Fruit fly (Drosophila melanogaster) whole organism, embryonic: ENCODE results near the gene CG32700.

Experiments used
- CG10565 ChIP-seq: fragments of 200-800 bp; sonication (Bioruptor generic); optimal IDR thresholded peaks from 3 replicates; lab custom pipeline; 2016; ENCODE audit warnings: missing biosample characterization, mild to moderate bottlenecking, missing genetic modification characterization
- CG11504 ChIP-seq: fragments of 200-800 bp; sonication (Bioruptor generic); optimal IDR thresholded peaks from 3 replicates; lab custom pipeline; 2019; ENCODE audit warnings: missing biosample characterization, mild to moderate bottlenecking, missing genetic modification characterization, moderate library complexity
- CG1233 ChIP-seq: fragments of 200-800 bp; sonication (Bioruptor generic); optimal IDR thresholded peaks from 4 replicates; lab custom pipeline; 2018; ENCODE audit warnings: missing biosample characterization, mild to moderate bottlenecking, missing genetic modification characterization
- CG12744 ChIP-seq: fragments of 200-800 bp; sonication (Bioruptor generic); optimal IDR thresholded peaks from 2 replicates; lab custom pipeline; 2016; ENCODE audit warnings: missing biosample characterization, missing genetic modification characterization
- CG14014 ChIP-seq: fragments of 200-800 bp; sonication (Bioruptor generic); IDR thresholded peaks from 2 replicates; pipeline ENCODE4 v1.3.6; 2022; ENCODE audit warnings: missing biosample characterization, missing genetic modification characterization
- CG17829 ChIP-seq: fragments of 200-800 bp; optimal IDR thresholded peaks from 2 replicates; lab custom pipeline; 2019; ENCODE audit warnings: missing biosample characterization, mild to moderate bottlenecking, missing genetic modification characterization, moderate library complexity
- CG17912 ChIP-seq: fragments of 200-800 bp; sonication (Bioruptor generic); optimal IDR thresholded peaks from 2 replicates; lab custom pipeline; 2018; ENCODE audit warnings: missing biosample characterization, mild to moderate bottlenecking, missing genetic modification characterization
- CG18262 ChIP-seq: fragments of 200-800 bp; optimal IDR thresholded peaks from 3 replicates; lab custom pipeline; 2019; ENCODE audit warnings: missing biosample characterization, mild to moderate bottlenecking, missing genetic modification characterization, moderate library complexity
- CG2678 ChIP-seq: fragments of 200-800 bp; sonication (Bioruptor generic); optimal IDR thresholded peaks from 3 replicates; lab custom pipeline; 2019; ENCODE audit warnings: missing biosample characterization, mild to moderate bottlenecking, missing genetic modification characterization, moderate library complexity
- CG2875 ChIP-seq: fragments of 200-800 bp; sonication (Bioruptor generic); optimal IDR thresholded peaks from 2 replicates; lab custom pipeline; 2017; ENCODE audit warnings: missing biosample characterization, mild to moderate bottlenecking, missing genetic modification characterization, missing genetic modification reagents
- CG2889 ChIP-seq: fragments of 200-800 bp; sonication (Bioruptor generic); IDR thresholded peaks from 3 replicates; pipeline ENCODE4 v1.3.6; 2022; ENCODE audit warnings: missing biosample characterization, missing genetic modification characterization
- CG42726 ChIP-seq: fragments of 200-800 bp; sonication (Bioruptor generic); IDR thresholded peaks from 2 replicates; pipeline ENCODE4 v1.3.6; 2022; ENCODE audit warnings: missing biosample characterization, missing genetic modification characterization; ENCODE audit not compliant: partially characterized antibody
- CG4282 ChIP-seq: fragments of 200-800 bp; sonication (Bioruptor generic); optimal IDR thresholded peaks from 2 replicates; lab custom pipeline; 2016; ENCODE audit warnings: missing biosample characterization, missing genetic modification characterization
- CG4424 ChIP-seq: fragments of 200-800 bp; sonication (Bioruptor generic); optimal IDR thresholded peaks from 3 replicates; lab custom pipeline; 2016; ENCODE audit warnings: missing biosample characterization, missing genetic modification characterization
- CG4707 ChIP-seq: fragments of 200-800 bp; sonication (Bioruptor generic); optimal IDR thresholded peaks from 2 replicates; lab custom pipeline; 2018; ENCODE audit warnings: missing biosample characterization, mild to moderate bottlenecking, missing genetic modification characterization, moderate library complexity
- CG7745 ChIP-seq: fragments of 200-800 bp; sonication (Bioruptor generic); optimal IDR thresholded peaks from 2 replicates; lab custom pipeline; 2018; ENCODE audit warnings: missing biosample characterization, mild to moderate bottlenecking, missing genetic modification characterization, moderate library complexity
- CG7786 ChIP-seq: fragments of 200-800 bp; sonication (Bioruptor generic); optimal IDR thresholded peaks from 2 replicates; lab custom pipeline; 2016; ENCODE audit warnings: missing biosample characterization, missing genetic modification characterization
- CG7987 ChIP-seq: fragments of 200-800 bp; sonication (Bioruptor generic); optimal IDR thresholded peaks from 2 replicates; lab custom pipeline; 2018; ENCODE audit warnings: missing biosample characterization, mild to moderate bottlenecking, missing genetic modification characterization, moderate library complexity
- CG9797 ChIP-seq: fragments of 200-800 bp; sonication (Bioruptor generic); optimal IDR thresholded peaks from 3 replicates; lab custom pipeline; 2018; ENCODE audit warnings: missing biosample characterization, mild to moderate bottlenecking, missing genetic modification characterization
- CHES-1-like ChIP-seq: fragments of 200-800 bp; sonication (Bioruptor generic); optimal IDR thresholded peaks from 2 replicates; lab custom pipeline; 2016; ENCODE audit warnings: missing biosample characterization, missing genetic modification characterization
- CrebB ChIP-seq: fragments of 200-800 bp; sonication (Bioruptor generic); optimal IDR thresholded peaks from 3 replicates; lab custom pipeline; 2018; ENCODE audit warnings: missing biosample characterization, mild to moderate bottlenecking, missing genetic modification characterization
- Dek ChIP-seq: fragments of 200-800 bp; sonication (Bioruptor generic); optimal IDR thresholded peaks from 3 replicates; lab custom pipeline; 2019; ENCODE audit warnings: missing biosample characterization, mild to moderate bottlenecking, missing genetic modification characterization, moderate library complexity
- Dfd ChIP-seq, 2 experiments: fragments of >200 bp; optimal IDR thresholded peaks; 2 replicates each; lab custom pipeline; 2017; ENCODE audit warnings: missing biosample characterization in 2 of 2, missing genetic modification characterization in 2 of 2
- Fer3 ChIP-seq: fragments of 200-800 bp; sonication (Bioruptor generic); optimal IDR thresholded peaks from 2 replicates; lab custom pipeline; 2018; ENCODE audit warnings: missing biosample characterization, mild to moderate bottlenecking, missing genetic modification characterization, moderate library complexity
- Gsc ChIP-seq: fragments of 200-800 bp; sonication (Bioruptor generic); IDR thresholded peaks from 2 replicates; pipeline ENCODE4 v1.3.6; 2022; ENCODE audit warnings: missing biosample characterization, missing genetic modification characterization
- Hmx ChIP-seq: fragments of 200-800 bp; sonication (Bioruptor generic); optimal IDR thresholded peaks from 2 replicates; lab custom pipeline; 2016; ENCODE audit warnings: missing biosample characterization, missing genetic modification characterization
- Jarid2 ChIP-seq: fragments of 200-800 bp; sonication (Bioruptor generic); optimal IDR thresholded peaks from 3 replicates; lab custom pipeline; 2017; ENCODE audit warnings: mild to moderate bottlenecking, missing biosample characterization, missing genetic modification reagents, missing genetic modification characterization
- Myb ChIP-seq: fragments of 200-800 bp; sonication (Bioruptor generic); optimal IDR thresholded peaks from 2 replicates; lab custom pipeline; 2016; ENCODE audit warnings: missing biosample characterization, missing genetic modification characterization
- Neu2 ChIP-seq: fragments of 200-800 bp; sonication (Bioruptor generic); optimal IDR thresholded peaks from 3 replicates; lab custom pipeline; 2016; ENCODE audit warnings: missing biosample characterization, missing genetic modification characterization, borderline replicate concordance
- Side ChIP-seq: fragments of 200-800 bp; sonication (Bioruptor generic); optimal IDR thresholded peaks from 2 replicates; lab custom pipeline; 2016; ENCODE audit warnings: missing biosample characterization, missing genetic modification characterization
- Sin3A ChIP-seq: fragments of >200 bp; optimal IDR thresholded peaks from 2 replicates; lab custom pipeline; 2018
- Spps ChIP-seq: fragments of 200-800 bp; sonication (Bioruptor generic); optimal IDR thresholded peaks from 2 replicates; lab custom pipeline; 2018; ENCODE audit warnings: missing biosample characterization, mild to moderate bottlenecking, missing genetic modification characterization
- Stat92E ChIP-seq, 3 experiments: fragments of >200 bp in 2 of 3; fragments of 200-800 bp in 1 of 3; sonication (Bioruptor generic) in 1 of 3; optimal IDR thresholded peaks; 2 replicates each; lab custom pipeline; 2017 to 2019; ENCODE audit warnings: missing biosample characterization in 3 of 3, missing genetic modification characterization in 3 of 3, mild to moderate bottlenecking in 1 of 3, moderate library complexity in 1 of 3
- ara ChIP-seq: fragments of 200-800 bp; sonication (Bioruptor generic); IDR thresholded peaks from 2 replicates; pipeline ENCODE4 v1.3.6; 2022; ENCODE audit warnings: missing biosample characterization, missing genetic modification characterization
- bab2 ChIP-seq: fragments of 200-800 bp; sonication (Bioruptor generic); optimal IDR thresholded peaks from 2 replicates; lab custom pipeline; 2016; ENCODE audit warnings: missing biosample characterization, missing genetic modification characterization
- ems ChIP-seq: fragments of 200-800 bp; sonication (Bioruptor generic); optimal IDR thresholded peaks from 3 replicates; lab custom pipeline; 2016; ENCODE audit warnings: missing biosample characterization, missing genetic modification characterization
- esg ChIP-seq: fragments of 200-800 bp; sonication (Bioruptor generic); conservative IDR thresholded peaks from 2 replicates; pipeline ENCODE4 v1.3.6; 2022; ENCODE audit warnings: missing biosample characterization, missing genetic modification characterization
- gcm2 ChIP-seq: fragments of 200-800 bp; sonication (Bioruptor generic); optimal IDR thresholded peaks from 2 replicates; lab custom pipeline; 2016; ENCODE audit warnings: missing biosample characterization, missing genetic modification characterization
- inv ChIP-seq: fragments of 200-800 bp; sonication (Bioruptor generic); IDR thresholded peaks from 2 replicates; pipeline ENCODE4 v1.3.6; 2022; ENCODE audit warnings: missing biosample characterization, missing genetic modification characterization; ENCODE audit not compliant: partially characterized antibody
- mam ChIP-seq: fragments of 200-800 bp; sonication (Bioruptor generic); optimal IDR thresholded peaks from 3 replicates; lab custom pipeline; 2016; ENCODE audit warnings: missing biosample characterization, missing genetic modification characterization
- nerfin-1 ChIP-seq: fragments of 200-800 bp; sonication (Bioruptor generic); optimal IDR thresholded peaks from 3 replicates; lab custom pipeline; 2019; ENCODE audit warnings: missing biosample characterization, mild to moderate bottlenecking, missing genetic modification characterization, moderate library complexity
- nom ChIP-seq: fragments of 200-800 bp; sonication (Bioruptor generic); optimal IDR thresholded peaks from 2 replicates; lab custom pipeline; 2017; ENCODE audit warnings: missing biosample characterization, missing genetic modification characterization, mild to moderate bottlenecking, moderate library complexity, missing genetic modification reagents
- p53 ChIP-seq: fragments of 200-800 bp; sonication (Bioruptor generic); optimal IDR thresholded peaks from 2 replicates; lab custom pipeline; 2016; ENCODE audit warnings: missing biosample characterization, missing genetic modification characterization
- pb ChIP-seq: fragments of 200-800 bp; sonication (Bioruptor generic); optimal IDR thresholded peaks from 3 replicates; lab custom pipeline; 2016; ENCODE audit warnings: missing biosample characterization, missing genetic modification characterization
- peb ChIP-seq: fragments of 200-800 bp; sonication (Bioruptor generic); IDR thresholded peaks from 2 replicates; pipeline ENCODE4 v1.3.6; 2022; ENCODE audit warnings: missing biosample characterization, missing genetic modification characterization
- sens-2 ChIP-seq: fragments of 200-800 bp; sonication (Bioruptor generic); IDR thresholded peaks from 2 replicates; pipeline ENCODE4 v1.3.6; 2022; ENCODE audit warnings: missing biosample characterization, missing genetic modification characterization
- trh ChIP-seq: fragments of 200-800 bp; sonication (Bioruptor generic); optimal IDR thresholded peaks from 2 replicates; lab custom pipeline; 2016; ENCODE audit warnings: missing biosample characterization, missing genetic modification characterization
- vnd ChIP-seq: fragments of 200-800 bp; sonication (Bioruptor generic); IDR thresholded peaks from 3 replicates; pipeline ENCODE4 v1.3.6; 2022; ENCODE audit warnings: missing biosample characterization, missing genetic modification characterization; ENCODE audit not compliant: partially characterized antibody
- zf30C ChIP-seq: fragments of 200-800 bp; sonication (Bioruptor generic); optimal IDR thresholded peaks from 3 replicates; lab custom pipeline; 2018; ENCODE audit warnings: missing biosample characterization, mild to moderate bottlenecking, missing genetic modification characterization

Gene CG32700

DNA sequence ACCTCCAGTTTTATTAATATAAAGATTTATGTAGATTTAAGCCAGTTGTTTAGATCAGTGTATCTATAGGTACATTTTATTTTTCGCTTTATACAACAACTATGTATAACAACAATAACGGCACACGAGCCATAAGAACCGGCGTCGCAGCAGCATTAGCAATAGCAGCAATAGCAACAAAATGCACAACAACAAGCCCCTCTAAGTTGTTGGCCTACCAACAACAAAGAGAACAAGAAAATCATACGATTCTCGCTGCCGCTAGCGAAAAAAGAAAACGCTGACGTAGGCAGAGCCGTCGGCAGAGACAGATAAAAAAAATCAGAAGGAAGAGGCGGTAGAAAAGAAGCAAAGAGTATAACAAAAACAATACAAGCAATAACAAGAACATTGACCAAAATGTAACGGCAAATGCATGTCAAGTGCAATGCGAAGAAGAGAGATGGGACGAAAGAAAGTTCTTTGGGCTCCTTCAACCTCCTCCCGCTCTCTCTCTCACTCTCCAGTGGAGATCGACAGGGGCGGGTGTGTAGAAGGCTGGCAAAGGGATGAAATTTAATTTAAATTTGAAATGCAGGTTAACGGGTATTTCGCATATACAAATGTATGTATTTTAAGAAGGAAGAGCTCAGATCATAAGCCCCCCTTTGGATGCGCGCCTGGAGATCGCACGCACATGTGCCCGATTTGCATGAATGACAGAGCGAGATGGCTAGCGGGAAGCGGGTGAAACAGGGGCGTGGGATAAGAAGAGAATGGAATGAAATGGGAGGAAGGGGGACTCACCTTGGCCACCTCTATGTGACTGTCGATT, 28.3 kb upstream of the CG32700 start (continued):
- TF ChIP-seq ems (GFP tag; lab: Kevin White, UChicago) = peak; percentile 99
- TF ChIP-seq inv = no peak
- TF ChIP-seq CG17829 = peak; percentile 98
- TF ChIP-seq ara (GFP tag; lab: Robert Waterston, UW) = peak; percentile 99
- TF ChIP-seq p53 = peak; percentile 95
- peak in 2 of 3 experiments; percentile 21 to 94 for TF ChIP-seq Stat92E (GFP tag; optimal IDR thresholded peaks at IDR 0.05; lab: Kevin White, UChicago)
- TF ChIP-seq Jarid2 (GFP tag; lab: Kevin White, UChicago) = peak; percentile 84
- peak; percentile 98 for TF ChIP-seq CG2678 (tag; lab: Kevin White, UChicago)
- no peak for TF ChIP-seq zf30C (GFP tag; lab: Kevin White, UChicago)
- TF ChIP-seq gcm2 (GFP tag; lab: Kevin White, UChicago) = peak; percentile 97
- peak; percentile 97 for TF ChIP-seq pb
- peak; percentile 97 for TF ChIP-seq trh (GFP tag; lab: Kevin White, UChicago)
- peak; percentile 99 for TF ChIP-seq CG7786
- TF ChIP-seq CG2875 (GFP tag; lab: Kevin White, UChicago) = peak; percentile 99
- TF ChIP-seq CrebB = peak; percentile 95
- TF ChIP-seq CG12744 (GFP tag; lab: Kevin White, UChicago) = peak; percentile 95
- peak; percentile 94 for TF ChIP-seq Neu2 (GFP tag; lab: Kevin White, UChicago)
- no peak for TF ChIP-seq Sin3A (lab: Kevin White, UChicago)
- peak; percentile 45 for TF ChIP-seq CG9797 (GFP tag; lab: Kevin White, UChicago)
- TF ChIP-seq Spps (tag; lab: Kevin White, UChicago) = peak; percentile 96
- TF ChIP-seq nom (GFP tag; lab: Kevin White, UChicago) = peak; percentile 96
- peak; percentile 96 for TF ChIP-seq CG4707
- peak; percentile 96 for TF ChIP-seq CG11504 (tag; lab: Kevin White, UChicago)
- TF ChIP-seq CHES-1-like (GFP tag; lab: Kevin White, UChicago) = peak; percentile 99
- peak; percentile 98 for TF ChIP-seq CG4424 (GFP tag; lab: Kevin White, UChicago)
- TF ChIP-seq peb (GFP tag; lab: Robert Waterston, UW) = peak; percentile 98
- peak; percentile 98 for TF ChIP-seq CG14014 (GFP tag; lab: Robert Waterston, UW)
- peak; percentile 94 for TF ChIP-seq CG7987 (GFP tag; lab: Kevin White, UChicago)
- TF ChIP-seq CG1233 (GFP tag; lab: Kevin White, UChicago) = peak; percentile 97
- TF ChIP-seq CG2889 = peak; percentile 98
- TF ChIP-seq vnd (GFP tag; lab: Robert Waterston, UW) = no peak
- TF ChIP-seq sens-2 = peak; percentile 98
- TF ChIP-seq Gsc (GFP tag; lab: Robert Waterston, UW) = peak; percentile 98
- no peak for TF ChIP-seq CG42726 (GFP tag; lab: Robert Waterston, UW)
- TF ChIP-seq Myb (GFP tag; lab: Kevin White, UChicago) = peak; percentile 93
- TF ChIP-seq Dek (tag; lab: Kevin White, UChicago) = peak; percentile 96
- peak; percentile 97 for TF ChIP-seq esg (GFP tag; lab: Robert Waterston, UW)
- peak; percentile 93 for TF ChIP-seq nerfin-1 (tag; lab: Kevin White, UChicago)
- TF ChIP-seq bab2 (GFP tag; lab: Kevin White, UChicago) = peak; percentile 98
- TF ChIP-seq CG7745 (tag; lab: Kevin White, UChicago) = peak; percentile 91
- peak; percentile 58 for TF ChIP-seq CG17912
- TF ChIP-seq Dfd (GFP tag; optimal IDR thresholded peaks at IDR 0.05; lab: Kevin White, UChicago) = no peak
- peak; percentile 94 for TF ChIP-seq Hmx
- peak; percentile 99 for TF ChIP-seq mam (GFP tag; lab: Kevin White, UChicago)
- peak; percentile 95 for TF ChIP-seq CG4282 (GFP tag; lab: Kevin White, UChicago)
- TF ChIP-seq CG10565 (GFP tag; lab: Kevin White, UChicago) = peak; percentile 91
- TF ChIP-seq Side (GFP tag; lab: Kevin White, UChicago) = peak; percentile 98
- TF ChIP-seq Fer3 = peak; percentile 97
- TF ChIP-seq CG18262 (tag; lab: Kevin White, UChicago) = peak; percentile 99
